Worm (Caenorhabditis elegans) whole organism, early embryonic: Measurements from ENCODE around the gene K08B12.3.

Source experiments
- ama-1 ChIP-seq: fragments of 150-350 bp; optimal IDR thresholded peaks from 2 replicates; lab custom pipeline; 2014
- hnd-1 ChIP-seq: sonication (generic microtip); optimal IDR thresholded peaks from 2 replicates; lab custom pipeline; 2016; ENCODE audit warnings: missing genetic modification characterization, missing compliant biosample characterization
- pes-1 ChIP-seq: fragments of 200-800 bp; sonication (Bioruptor generic); IDR thresholded peaks from 2 replicates; pipeline ENCODE4 v1.3.6; 2022; ENCODE audit warnings: missing genetic modification reagents, missing genetic modification characterization, missing compliant biosample characterization

ce11 chrV:6222779-6223276 is 12.1 kb upstream of the K08B12.3 start:
- TF ChIP-seq ama-1 (lab: Kevin White, UChicago), result no peak
- TF ChIP-seq hnd-1 (tag; lab: Kevin White, UChicago), result no peak
- no peak for TF ChIP-seq pes-1 (GFP tag; lab: Robert Waterston, UW)
